Worm (Caenorhabditis elegans) whole organism, late embryonic: ENCODE measurements around the gene lars-1.

Source experiments
- C38D4.7 ChIP-seq: fragments of 200-800 bp; sonication (Bioruptor generic); optimal IDR thresholded peaks from 2 replicates; lab custom pipeline; 2018; ENCODE audit warnings: mild to moderate bottlenecking, missing genetic modification characterization, moderate library complexity, missing compliant biosample characterization
- F13H6.1 ChIP-seq: sonication (generic microtip); optimal IDR thresholded peaks from 2 replicates; lab custom pipeline; 2016; ENCODE audit warnings: missing genetic modification characterization, missing compliant biosample characterization
- K09A11.1 ChIP-seq: sonication (generic microtip); optimal IDR thresholded peaks from 2 replicates; lab custom pipeline; 2017; ENCODE audit warnings: antibody characterized with exemption, mild to moderate bottlenecking, missing genetic modification characterization, missing compliant biosample characterization; ENCODE audit not compliant: insufficient read depth
- T23F11.4 ChIP-seq: fragments of 200-800 bp; sonication (Bioruptor generic); optimal IDR thresholded peaks from 2 replicates; lab custom pipeline; 2018; ENCODE audit warnings: mild to moderate bottlenecking, missing genetic modification characterization, missing compliant biosample characterization
- ceh-18 ChIP-seq: sonication (generic microtip); optimal IDR thresholded peaks from 2 replicates; lab custom pipeline; 2016; ENCODE audit warnings: missing genetic modification characterization, missing compliant biosample characterization
- che-1 ChIP-seq: sonication (generic microtip); optimal IDR thresholded peaks from 2 replicates; lab custom pipeline; 2016; ENCODE audit warnings: mild to moderate bottlenecking, missing genetic modification characterization, missing compliant biosample characterization
- dve-1 ChIP-seq: sonication (generic microtip); optimal IDR thresholded peaks from 2 replicates; lab custom pipeline; 2017; ENCODE audit warnings: antibody characterized with exemption, mild to moderate bottlenecking, missing genetic modification characterization, missing compliant biosample characterization
- fkh-10 ChIP-seq: fragments of 150-350 bp; optimal IDR thresholded peaks from 2 replicates; lab custom pipeline; 2014; ENCODE audit warnings: missing biosample characterization, missing genetic modification reagents, missing genetic modification characterization
- fkh-6 ChIP-seq: sonication (generic microtip); optimal IDR thresholded peaks from 2 replicates; lab custom pipeline; 2016; ENCODE audit warnings: missing genetic modification characterization, missing compliant biosample characterization
- lin-11 ChIP-seq: fragments of 200-800 bp; sonication (Bioruptor generic); optimal IDR thresholded peaks from 2 replicates; lab custom pipeline; 2018; ENCODE audit warnings: mild to moderate bottlenecking, missing genetic modification characterization, missing compliant biosample characterization
- pqm-1 ChIP-seq: sonication (generic microtip); optimal IDR thresholded peaks from 2 replicates; lab custom pipeline; 2016; ENCODE audit warnings: missing genetic modification characterization, missing compliant biosample characterization
- sdc-2 ChIP-seq: sonication (generic microtip); optimal IDR thresholded peaks from 2 replicates; lab custom pipeline; 2016; ENCODE audit warnings: missing genotype, missing genetic modification characterization, missing compliant biosample characterization
- tbx-2 ChIP-seq: sonication (generic microtip); optimal IDR thresholded peaks from 2 replicates; lab custom pipeline; 2016; ENCODE audit warnings: missing genetic modification characterization, missing compliant biosample characterization

- TF ChIP-seq che-1 (tag; lab: Kevin White, UChicago) (no peak), sdc-2 (tag; lab: Kevin White, UChicago) (no peak), dve-1 (no peak), fkh-10 (GFP tag; lab: Kevin White, UChicago) (no peak), K09A11.1 (tag; lab: Kevin White, UChicago) (no peak), pqm-1 (tag; lab: Kevin White, UChicago) (no peak), ceh-18 (tag; lab: Kevin White, UChicago) (no peak), T23F11.4 (no peak), lin-11 (tag; lab: Kevin White, UChicago) (no peak), F13H6.1 (no peak), tbx-2 (tag; lab: Kevin White, UChicago) (no peak), C38D4.7 (GFP tag; lab: Kevin White, UChicago) (no peak), fkh-6 (no peak)
Measured at ce11 chrIII:4205751-4206327, 19.2 kb upstream of the lars-1 start, which contains the start of gene R74.8.
